Worm (Caenorhabditis elegans) whole organism, L3 larva: ENCODE results near the gene col-90.
"Not testable (repeated sequence)": the region's sequence is repeated elsewhere in the genome, so short reads cannot be mapped to it uniquely, and the experiment has no call there.

ENCODE experiments used
- R02D3.7 ChIP-seq: fragments of 150-350 bp; optimal IDR thresholded peaks from 2 replicates; lab custom pipeline; 2014; ENCODE audit warnings: missing biosample characterization, missing genetic modification characterization
- ZK546.5 ChIP-seq: sonication (generic microtip); optimal IDR thresholded peaks from 2 replicates; lab custom pipeline; 2017; ENCODE audit warnings: missing biosample characterization, missing genetic modification characterization
- aly-2 ChIP-seq: fragments of 150-350 bp; optimal IDR thresholded peaks from 2 replicates; lab custom pipeline; 2014; ENCODE audit warnings: missing biosample characterization, missing genetic modification characterization
- ama-1 ChIP-seq: fragments of 150-350 bp; optimal IDR thresholded peaks from 2 replicates; lab custom pipeline; 2018
- ceh-16 ChIP-seq: sonication (generic microtip); optimal IDR thresholded peaks from 2 replicates; lab custom pipeline; 2017; ENCODE audit warnings: missing biosample characterization, missing genetic modification characterization
- ceh-28 ChIP-seq: fragments of 150-350 bp; optimal IDR thresholded peaks from 2 replicates; lab custom pipeline; 2014; ENCODE audit warnings: missing biosample characterization, missing genetic modification reagents, missing genetic modification characterization
- ceh-82 ChIP-seq: fragments of 150-350 bp; optimal IDR thresholded peaks from 2 replicates; lab custom pipeline; 2014; ENCODE audit warnings: missing biosample characterization, missing genetic modification characterization
- ceh-9 ChIP-seq: sonication (generic microtip); optimal IDR thresholded peaks from 2 replicates; lab custom pipeline; 2018; ENCODE audit warnings: missing biosample characterization, missing genetic modification characterization
- daf-12 ChIP-seq: fragments of 150-350 bp; optimal IDR thresholded peaks from 2 replicates; lab custom pipeline; 2014; ENCODE audit warnings: missing biosample characterization, missing genetic modification reagents, missing genetic modification characterization
- egl-27 ChIP-seq: sonication (generic microtip); optimal IDR thresholded peaks from 4 replicates; lab custom pipeline; 2017; ENCODE audit warnings: missing biosample characterization, missing genetic modification reagents, missing genetic modification characterization
- egl-5 ChIP-seq: fragments of 150-350 bp; optimal IDR thresholded peaks from 2 replicates; lab custom pipeline; 2017; ENCODE audit warnings: missing biosample characterization, missing genetic modification reagents, missing genetic modification characterization, inconsistent platforms
- elt-2 ChIP-seq: sonication (generic microtip); optimal IDR thresholded peaks from 2 replicates; lab custom pipeline; 2016; ENCODE audit warnings: missing genetic modification reagents, mild to moderate bottlenecking, missing genetic modification characterization, missing compliant biosample characterization
- elt-3 ChIP-seq, 3 experiments: fragments of 150-350 bp in 1 of 3; sonication (generic microtip) in 2 of 3; optimal IDR thresholded peaks; 2 replicates in 2 of 3; 4 replicates in 1 of 3; lab custom pipeline; 2014 to 2017; ENCODE audit warnings: missing biosample characterization in 3 of 3, missing genetic modification characterization in 3 of 3
- eor-1 ChIP-seq, 2 experiments: fragments of 150-350 bp; optimal IDR thresholded peaks; 2 replicates each; lab custom pipeline; 2014 to 2018; ENCODE audit warnings: missing biosample characterization in 2 of 2, missing genetic modification characterization in 2 of 2
- fkh-10 ChIP-seq: sonication (generic microtip); optimal IDR thresholded peaks from 2 replicates; lab custom pipeline; 2017; ENCODE audit warnings: missing biosample characterization, missing genetic modification reagents, missing genetic modification characterization
- fos-1 ChIP-seq: fragments of 150-350 bp; optimal IDR thresholded peaks from 2 replicates; lab custom pipeline; 2014; ENCODE audit warnings: missing biosample characterization, missing genetic modification characterization
- hmg-11 ChIP-seq: sonication (generic microtip); optimal IDR thresholded peaks from 2 replicates; lab custom pipeline; 2016; ENCODE audit warnings: missing genetic modification characterization, missing compliant biosample characterization
- jun-1 ChIP-seq: fragments of 150-350 bp; optimal IDR thresholded peaks from 2 replicates; lab custom pipeline; 2014; ENCODE audit warnings: missing biosample characterization, missing genetic modification reagents, missing genetic modification characterization
- lin-15B ChIP-seq: fragments of 150-350 bp; optimal IDR thresholded peaks from 2 replicates; lab custom pipeline; 2014; ENCODE audit warnings: missing biosample characterization, missing genetic modification characterization
- lin-39 ChIP-seq: fragments of 150-350 bp; optimal IDR thresholded peaks from 2 replicates; lab custom pipeline; 2018; ENCODE audit warnings: missing biosample characterization, missing genetic modification reagents, missing genetic modification characterization
- lsy-12 ChIP-seq: sonication (generic microtip); optimal IDR thresholded peaks from 2 replicates; lab custom pipeline; 2016; ENCODE audit warnings: mild to moderate bottlenecking, missing genetic modification characterization, missing compliant biosample characterization
- mdl-1 ChIP-seq: fragments of 150-350 bp; optimal IDR thresholded peaks from 2 replicates; lab custom pipeline; 2014; ENCODE audit warnings: missing biosample characterization, missing genetic modification characterization
- mml-1 ChIP-seq: fragments of 150-350 bp; sonication (generic microtip); optimal IDR thresholded peaks from 3 replicates; lab custom pipeline; 2014; ENCODE audit warnings: missing biosample characterization, missing genetic modification characterization
- nfya-1 ChIP-seq: sonication (generic microtip); optimal IDR thresholded peaks from 2 replicates; lab custom pipeline; 2017; ENCODE audit warnings: missing genetic modification characterization, mild to moderate bottlenecking, missing compliant biosample characterization, antibody characterized with exemption, moderate library complexity; ENCODE audit not compliant: insufficient read depth
- nhr-11 ChIP-seq: fragments of 150-350 bp; optimal IDR thresholded peaks from 2 replicates; lab custom pipeline; 2014; ENCODE audit warnings: missing biosample characterization, missing genetic modification characterization
- nhr-12 ChIP-seq: fragments of 150-350 bp; optimal IDR thresholded peaks from 2 replicates; lab custom pipeline; 2014; ENCODE audit warnings: missing biosample characterization, missing genetic modification characterization
- nhr-23 ChIP-seq: fragments of 150-350 bp; optimal IDR thresholded peaks from 2 replicates; lab custom pipeline; 2014; ENCODE audit warnings: missing biosample characterization, missing genetic modification reagents, missing genetic modification characterization
- nhr-237 ChIP-seq: fragments of 150-350 bp; optimal IDR thresholded peaks from 2 replicates; lab custom pipeline; 2014; ENCODE audit warnings: missing biosample characterization, missing genetic modification characterization
- nhr-28 ChIP-seq: fragments of 150-350 bp; optimal IDR thresholded peaks from 2 replicates; lab custom pipeline; 2014; ENCODE audit warnings: missing biosample characterization, missing genetic modification characterization
- nhr-43 ChIP-seq: sonication (generic microtip); optimal IDR thresholded peaks from 2 replicates; lab custom pipeline; 2016; ENCODE audit warnings: mild to moderate bottlenecking, missing genetic modification characterization, missing compliant biosample characterization; ENCODE audit not compliant: poor library complexity, severe bottlenecking
- nhr-67 ChIP-seq: fragments of 150-350 bp; optimal IDR thresholded peaks from 2 replicates; lab custom pipeline; 2014; ENCODE audit warnings: missing biosample characterization, missing genetic modification characterization
- nhr-76 ChIP-seq: fragments of 150-350 bp; sonication (generic microtip); optimal IDR thresholded peaks from 5 replicates; lab custom pipeline; 2014; ENCODE audit warnings: missing biosample characterization, missing genetic modification characterization
- nhr-77 ChIP-seq: fragments of 150-350 bp; optimal IDR thresholded peaks from 2 replicates; lab custom pipeline; 2014; ENCODE audit warnings: missing biosample characterization, missing genetic modification characterization
- pha-4 ChIP-seq: fragments of 150-350 bp; optimal IDR thresholded peaks from 2 replicates; lab custom pipeline; 2014; ENCODE audit warnings: missing biosample characterization, missing genetic modification reagents, missing genetic modification characterization
- pqm-1 ChIP-seq: fragments of 150-350 bp; optimal IDR thresholded peaks from 2 replicates; lab custom pipeline; 2017; ENCODE audit warnings: missing biosample characterization, missing genetic modification characterization, inconsistent platforms
- sea-2 ChIP-seq: fragments of 150-350 bp; sonication (generic microtip); optimal IDR thresholded peaks from 4 replicates; lab custom pipeline; 2014; ENCODE audit warnings: missing biosample characterization, missing genetic modification reagents, missing genetic modification characterization
- skn-1 ChIP-seq: fragments of 150-350 bp; optimal IDR thresholded peaks from 2 replicates; lab custom pipeline; 2014; ENCODE audit warnings: missing biosample characterization, missing genetic modification characterization
- snpc-4 ChIP-seq: fragments of 150-350 bp; optimal IDR thresholded peaks from 2 replicates; lab custom pipeline; 2014; ENCODE audit warnings: missing biosample characterization, missing genetic modification characterization
- tbx-2 ChIP-seq: sonication (generic microtip); optimal IDR thresholded peaks from 2 replicates; lab custom pipeline; 2016; ENCODE audit warnings: mild to moderate bottlenecking, missing genetic modification characterization, missing compliant biosample characterization
- unc-39 ChIP-seq: sonication (generic microtip); optimal IDR thresholded peaks from 4 replicates; lab custom pipeline; 2017; ENCODE audit warnings: missing biosample characterization, missing genetic modification characterization
- unc-62 ChIP-seq: fragments of 150-350 bp; sonication (generic microtip); optimal IDR thresholded peaks from 4 replicates; lab custom pipeline; 2014; ENCODE audit warnings: missing biosample characterization, missing genetic modification reagents, missing genetic modification characterization
- zag-1 ChIP-seq: fragments of 150-350 bp; optimal IDR thresholded peaks from 2 replicates; lab custom pipeline; 2014; ENCODE audit warnings: missing biosample characterization, missing genetic modification characterization
- ztf-11 ChIP-seq: fragments of 150-350 bp; optimal IDR thresholded peaks from 2 replicates; lab custom pipeline; 2014; ENCODE audit warnings: missing biosample characterization, missing genetic modification characterization

Gene col-90

ce11 chrIII:7964281-7964680 is 15.6 kb downstream of the col-90 start, which contains the start of gene F54H12.2:
Gene F54H12.2 (plus strand): TSS chrIII:7964581.
- TF ChIP-seq ceh-16 (tag; lab: Kevin White, UChicago); unc-62 (GFP tag; lab: Kevin White, UChicago); ceh-82: not testable (repeated sequence)

ce11 chrIII:7969121-7969520 is 20.5 kb downstream of the col-90 start, which contains the start of the genes F54H12.8 and F54H12.7:
Gene F54H12.8 (minus strand): TSS chrIII:7969221.
Gene F54H12.7 (plus strand): TSS chrIII:7969349.
- TF ChIP-seq ama-1 (lab: Kevin White, UChicago), result no peak
- TF ChIP-seq nhr-67 (tag; lab: Kevin White, UChicago), result no peak
- no peak for TF ChIP-seq nhr-11 (tag; lab: Kevin White, UChicago)
- TF ChIP-seq skn-1 (tag; lab: Kevin White, UChicago), result no peak
- no peak for TF ChIP-seq nhr-12 (tag; lab: Kevin White, UChicago)
- no peak for TF ChIP-seq fkh-10

- TF ChIP-seq ceh-82, result no peak
- TF ChIP-seq skn-1 (tag; lab: Kevin White, UChicago), result no peak
- TF ChIP-seq jun-1 (tag; lab: Kevin White, UChicago), result no peak
These were observed 23.4 kb downstream of the col-90 start, which contains the start of gene F54H12.5 for ce11 chrIII:7972061-7972460. Gene F54H12.5 (minus strand): TSS chrIII:7972161.

ce11 chrIII:7972687-7973086 is 24.0 kb downstream of the col-90 start:
- TF ChIP-seq nhr-11 (tag; lab: Kevin White, UChicago), result no peak
- TF ChIP-seq, all 47 proteins: peak for 0

- TF ChIP-seq ceh-16 (tag; lab: Kevin White, UChicago) (no peak), unc-39 (tag; lab: Kevin White, UChicago) (no peak), lsy-12 (tag; lab: Kevin White, UChicago) (peak; percentile 91), pha-4 (tag; lab: Kevin White, UChicago) (peak; percentile 96), pqm-1 (peak; percentile 82), snpc-4 (tag; lab: Kevin White, UChicago) (peak; percentile 85), aly-2 (peak; percentile 37), egl-5 (peak; percentile 85), fos-1 (tag; lab: Kevin White, UChicago) (no peak), nhr-76 (no peak), nfya-1 (tag; lab: Kevin White, UChicago) (peak; percentile 92), daf-12 (no peak), ztf-11 (no peak), ZK546.5 (tag; lab: Kevin White, UChicago) (no peak), nhr-43 (tag; lab: Kevin White, UChicago) (peak; percentile 89), nhr-237 (tag; lab: Kevin White, UChicago) (no peak), lin-39 (tag; lab: Kevin White, UChicago) (peak; percentile 97), tbx-2 (peak; percentile 72), elt-3 (tag; optimal IDR thresholded peaks at IDR 0.05; lab: Kevin White, UChicago) (no peak), ceh-9 (tag; lab: Kevin White, UChicago) (no peak), unc-62 (GFP tag; lab: Kevin White, UChicago) (no peak), nhr-12 (tag; lab: Kevin White, UChicago) (no peak), jun-1 (tag; lab: Kevin White, UChicago) (peak; percentile 89), lin-15B (tag; lab: Kevin White, UChicago) (peak; percentile 95), egl-27 (tag; lab: Kevin White, UChicago) (no peak), hmg-11 (tag; lab: Kevin White, UChicago) (peak; percentile 92), nhr-28 (tag; lab: Kevin White, UChicago) (no peak), ceh-28 (tag; lab: Kevin White, UChicago) (peak; percentile 75), mml-1 (tag; lab: Kevin White, UChicago) (no peak), elt-2 (tag; lab: Kevin White, UChicago) (peak; percentile 78), ceh-82 (peak; percentile 73), sea-2 (GFP tag; lab: Kevin White, UChicago) (no peak), zag-1 (no peak), ama-1 (lab: Kevin White, UChicago) (peak; percentile 86), mdl-1 (tag; lab: Kevin White, UChicago) (peak; percentile 45), R02D3.7 (tag; lab: Kevin White, UChicago) (peak; percentile 85), nhr-77 (tag; lab: Kevin White, UChicago) (no peak), nhr-23 (peak; percentile 98), eor-1 (tag; optimal IDR thresholded peaks at IDR 0.05; lab: Kevin White, UChicago) (no peak), skn-1 (tag; lab: Kevin White, UChicago) (peak; percentile 85), nhr-67 (tag; lab: Kevin White, UChicago) (no peak)
These were observed 24.6 kb downstream of the col-90 start, which contains the start of the genes eef-1B.1 and aco-2 for ce11 chrIII:7973201-7973767. Gene eef-1B.1 (minus strand): TSS chrIII:7973386. Gene aco-2 (plus strand): TSS chrIII:7973717.
